Worm (Caenorhabditis elegans) whole organism, L4 larva: ENCODE data around the gene str-20.

Source experiments
- D1046.2 ChIP-seq: fragments of 200-800 bp; sonication (Bioruptor generic); IDR thresholded peaks from 2 replicates; pipeline ENCODE4 v1.3.6; 2022; ENCODE audit warnings: missing genetic modification characterization, missing compliant biosample characterization
- F49E8.2 ChIP-seq: sonication (generic microtip); optimal IDR thresholded peaks from 2 replicates; lab custom pipeline; 2016; ENCODE audit warnings: missing compliant biosample characterization, mild to moderate bottlenecking, missing genetic modification characterization, borderline replicate concordance
- Y105C5A.15 ChIP-seq: fragments of 200-800 bp; sonication (Bioruptor generic); IDR thresholded peaks from 2 replicates; pipeline ENCODE4 v1.3.6; 2022; ENCODE audit warnings: missing genetic modification characterization, missing compliant biosample characterization
- ZK337.2 ChIP-seq: fragments of 200-800 bp; sonication (Bioruptor generic); IDR thresholded peaks from 2 replicates; pipeline ENCODE4 v1.3.6; 2022; ENCODE audit warnings: missing genetic modification reagents, missing genetic modification characterization, missing compliant biosample characterization
- ZK546.5 ChIP-seq, 2 experiments: sonication (generic microtip); optimal IDR thresholded peaks; 2 replicates each; lab custom pipeline; 2017; ENCODE audit warnings: missing biosample characterization in 2 of 2, missing genetic modification characterization in 2 of 2
- aha-1 ChIP-seq: fragments of 150-350 bp; peaks from one replicate; lab custom pipeline; 2014; ENCODE audit warnings: missing biosample characterization, missing genetic modification characterization
- ama-1 ChIP-seq: fragments of 150-350 bp; optimal IDR thresholded peaks from 2 replicates; lab custom pipeline; 2014; ENCODE audit warnings: inconsistent platforms, mixed read lengths
- arid-1 ChIP-seq: fragments of 200-800 bp; sonication (Bioruptor generic); conservative IDR thresholded peaks from 2 replicates; pipeline ENCODE4 v1.3.6; 2022; ENCODE audit warnings: missing genetic modification reagents, missing genetic modification characterization, missing compliant biosample characterization
- attf-4 ChIP-seq: sonication (generic microtip); optimal IDR thresholded peaks from 3 replicates; lab custom pipeline; 2017; ENCODE audit warnings: missing biosample characterization, missing genetic modification characterization
- ceh-62 ChIP-seq: sonication (generic microtip); optimal IDR thresholded peaks from 2 replicates; lab custom pipeline; 2017; ENCODE audit warnings: missing biosample characterization, missing genetic modification characterization
- ceh-82 ChIP-seq: sonication (generic microtip); optimal IDR thresholded peaks from 2 replicates; lab custom pipeline; 2017; ENCODE audit warnings: missing biosample characterization, missing genetic modification characterization
- ctbp-1 ChIP-seq: fragments of 200-800 bp; sonication (Bioruptor generic); IDR thresholded peaks from 2 replicates; pipeline ENCODE4 v1.3.6; 2022; ENCODE audit warnings: missing genetic modification reagents, missing genetic modification characterization, missing compliant biosample characterization
- daf-19 ChIP-seq: fragments of 200-800 bp; sonication (Bioruptor generic); conservative IDR thresholded peaks from 2 replicates; pipeline ENCODE4 v1.3.6; 2022; ENCODE audit warnings: missing genetic modification characterization, missing compliant biosample characterization
- dmd-6 ChIP-seq: fragments of 200-800 bp; sonication (Bioruptor generic); IDR thresholded peaks from 2 replicates; pipeline ENCODE4 v1.3.6; 2022; ENCODE audit warnings: missing genetic modification reagents, missing genetic modification characterization, missing compliant biosample characterization
- dpl-1 ChIP-seq: fragments of 150-350 bp; optimal IDR thresholded peaks from 2 replicates; lab custom pipeline; 2014; ENCODE audit warnings: missing biosample characterization, missing genetic modification reagents, missing genetic modification characterization
- dve-1 ChIP-seq: sonication (generic microtip); optimal IDR thresholded peaks from 2 replicates; lab custom pipeline; 2017; ENCODE audit warnings: antibody characterized with exemption, mild to moderate bottlenecking, missing genetic modification characterization, missing compliant biosample characterization; ENCODE audit not compliant: insufficient read depth
- fkh-10 ChIP-seq: fragments of 150-350 bp; optimal IDR thresholded peaks from 2 replicates; lab custom pipeline; 2014; ENCODE audit warnings: missing biosample characterization, missing genetic modification reagents, missing genetic modification characterization
- fos-1 ChIP-seq: fragments of 150-350 bp; optimal IDR thresholded peaks from 2 replicates; lab custom pipeline; 2014; ENCODE audit warnings: missing biosample characterization, missing genetic modification characterization
- hmg-1.1 ChIP-seq: fragments of 200-800 bp; sonication (Bioruptor generic); IDR thresholded peaks from 2 replicates; pipeline ENCODE4 v1.3.6; 2022; ENCODE audit warnings: missing genetic modification reagents, missing genetic modification characterization, missing compliant biosample characterization
- jun-1 ChIP-seq: fragments of 150-350 bp; optimal IDR thresholded peaks from 2 replicates; lab custom pipeline; 2014; ENCODE audit warnings: missing biosample characterization, missing genetic modification reagents, missing genetic modification characterization
- lim-7 ChIP-seq: fragments of 200-800 bp; sonication (Bioruptor generic); IDR thresholded peaks from 2 replicates; pipeline ENCODE4 v1.3.6; 2022; ENCODE audit warnings: missing genetic modification characterization, missing compliant biosample characterization
- lin-1 ChIP-seq: fragments of 200-800 bp; sonication (Bioruptor generic); IDR thresholded peaks from 2 replicates; pipeline ENCODE4 v1.3.6; 2022; ENCODE audit warnings: missing genetic modification reagents, missing genetic modification characterization, missing compliant biosample characterization
- lin-13 ChIP-seq: fragments of 150-350 bp; optimal IDR thresholded peaks from 2 replicates; lab custom pipeline; 2014; ENCODE audit warnings: missing biosample characterization, missing genetic modification reagents, missing genetic modification characterization
- lin-29 ChIP-seq: fragments of 200-800 bp; sonication (Bioruptor generic); IDR thresholded peaks from 2 replicates; pipeline ENCODE4 v1.3.6; 2022; ENCODE audit warnings: missing genetic modification reagents, missing genetic modification characterization, missing compliant biosample characterization
- lin-38 ChIP-seq: fragments of 200-800 bp; sonication (Bioruptor generic); IDR thresholded peaks from 2 replicates; pipeline ENCODE4 v1.3.6; 2022; ENCODE audit warnings: missing genetic modification reagents, missing genetic modification characterization, missing compliant biosample characterization
- madf-5 ChIP-seq, 2 experiments: fragments of 200-800 bp; sonication (Bioruptor generic); IDR thresholded peaks; 2 replicates each; pipeline ENCODE4 v1.3.6; 2022; ENCODE audit warnings: missing compliant biosample characterization in 2 of 2, missing genetic modification characterization in 2 of 2
- mdl-1 ChIP-seq, 2 experiments: fragments of 150-350 bp in 1 of 2; sonication (generic microtip) in 1 of 2; optimal IDR thresholded peaks; 2 replicates each; lab custom pipeline; 2014 to 2017; ENCODE audit warnings: missing biosample characterization in 2 of 2, missing genetic modification characterization in 2 of 2
- mdt-29 ChIP-seq: fragments of 200-800 bp; sonication (Bioruptor generic); IDR thresholded peaks from 2 replicates; pipeline ENCODE4 v1.3.6; 2022; ENCODE audit warnings: missing genetic modification reagents, missing genetic modification characterization, missing compliant biosample characterization
- mep-1 ChIP-seq: fragments of 150-350 bp; sonication (generic microtip); optimal IDR thresholded peaks from 3 replicates; lab custom pipeline; 2014; ENCODE audit warnings: missing biosample characterization, missing genetic modification characterization
- mes-2 ChIP-seq: sonication (generic microtip); optimal IDR thresholded peaks from 2 replicates; lab custom pipeline; 2016; ENCODE audit warnings: missing genotype, mild to moderate bottlenecking, missing genetic modification characterization, missing compliant biosample characterization; ENCODE audit not compliant: poor library complexity, severe bottlenecking
- mxl-3 ChIP-seq: fragments of 200-800 bp; sonication (Bioruptor generic); optimal IDR thresholded peaks from 2 replicates; lab custom pipeline; 2018; ENCODE audit warnings: mild to moderate bottlenecking, missing genetic modification characterization, missing compliant biosample characterization
- nhr-10 ChIP-seq: fragments of 150-350 bp; optimal IDR thresholded peaks from 2 replicates; lab custom pipeline; 2014; ENCODE audit warnings: missing biosample characterization, missing genetic modification characterization
- nhr-102 ChIP-seq: sonication (generic microtip); optimal IDR thresholded peaks from 2 replicates; lab custom pipeline; 2016; ENCODE audit warnings: mild to moderate bottlenecking, missing genetic modification characterization, moderate library complexity, missing compliant biosample characterization
- nhr-237 ChIP-seq: sonication (generic microtip); optimal IDR thresholded peaks from 2 replicates; lab custom pipeline; 2017; ENCODE audit warnings: missing biosample characterization, missing genetic modification characterization
- nhr-25 ChIP-seq: sonication (generic microtip); optimal IDR thresholded peaks from 2 replicates; lab custom pipeline; 2017; ENCODE audit warnings: missing genetic modification characterization, mild to moderate bottlenecking, missing compliant biosample characterization, antibody characterized with exemption, moderate library complexity, borderline replicate concordance; ENCODE audit not compliant: insufficient read depth
- nhr-41 ChIP-seq: fragments of 200-800 bp; sonication (Bioruptor generic); IDR thresholded peaks from 2 replicates; pipeline ENCODE4 v1.3.6; 2022; ENCODE audit warnings: missing genetic modification reagents, missing genetic modification characterization, missing compliant biosample characterization
- nhr-42 ChIP-seq: fragments of 200-800 bp; sonication (Bioruptor generic); IDR thresholded peaks from 2 replicates; pipeline ENCODE4 v1.3.6; 2022; ENCODE audit warnings: missing genetic modification characterization, missing compliant biosample characterization
- nhr-48 ChIP-seq: sonication (generic microtip); optimal IDR thresholded peaks from 2 replicates; lab custom pipeline; 2016; ENCODE audit warnings: mild to moderate bottlenecking, missing genetic modification characterization, missing compliant biosample characterization
- nhr-6 ChIP-seq: fragments of 150-350 bp; optimal IDR thresholded peaks from 2 replicates; lab custom pipeline; 2014; ENCODE audit warnings: missing biosample characterization, missing genetic modification characterization
- nhr-77 ChIP-seq: fragments of 150-350 bp; optimal IDR thresholded peaks from 2 replicates; lab custom pipeline; 2014; ENCODE audit warnings: missing biosample characterization, missing genetic modification characterization
- pha-4 ChIP-seq, 2 experiments: fragments of 150-350 bp in 1 of 2; fragments of 200-800 bp in 1 of 2; sonication (Bioruptor generic) in 1 of 2; IDR thresholded peaks in 1 of 2; optimal IDR thresholded peaks in 1 of 2; 2 replicates each; pipeline versions ENCODE4 v1.3.6 to Lab custom; 2014 to 2022; ENCODE audit warnings: missing genetic modification characterization in 2 of 2, missing genetic modification reagents in 2 of 2, missing biosample characterization in 1 of 2, missing compliant biosample characterization in 1 of 2
- pqm-1 ChIP-seq: sonication (generic microtip); optimal IDR thresholded peaks from 2 replicates; lab custom pipeline; 2017; ENCODE audit warnings: missing biosample characterization, missing genetic modification characterization
- saeg-2 ChIP-seq: fragments of 200-800 bp; sonication (Bioruptor generic); IDR thresholded peaks from 2 replicates; pipeline ENCODE4 v1.3.6; 2022; ENCODE audit warnings: missing genetic modification reagents, missing genetic modification characterization, missing compliant biosample characterization
- spr-3 ChIP-seq: fragments of 200-800 bp; sonication (Bioruptor generic); optimal IDR thresholded peaks from 2 replicates; lab custom pipeline; 2018; ENCODE audit warnings: mild to moderate bottlenecking, missing genetic modification characterization, missing compliant biosample characterization
- tra-1 ChIP-seq: fragments of 200-800 bp; sonication (Bioruptor generic); IDR thresholded peaks from 2 replicates; pipeline ENCODE4 v1.3.6; 2022; ENCODE audit warnings: missing genetic modification reagents, missing genetic modification characterization, missing compliant biosample characterization
- unc-39 ChIP-seq: sonication (generic microtip); optimal IDR thresholded peaks from 2 replicates; lab custom pipeline; 2017; ENCODE audit warnings: missing biosample characterization, missing genetic modification characterization
- zfp-2 ChIP-seq: sonication (generic microtip); optimal IDR thresholded peaks from 2 replicates; lab custom pipeline; 2016; ENCODE audit warnings: mild to moderate bottlenecking, missing genetic modification characterization, missing compliant biosample characterization
- zfp-3 ChIP-seq: fragments of 200-800 bp; sonication (Bioruptor generic); conservative IDR thresholded peaks from 2 replicates; pipeline ENCODE4 v1.3.6; 2022; ENCODE audit warnings: missing genetic modification reagents, missing genetic modification characterization, missing compliant biosample characterization
- zip-2 ChIP-seq: fragments of 150-350 bp; optimal IDR thresholded peaks from 2 replicates; lab custom pipeline; 2014; ENCODE audit warnings: missing biosample characterization, missing genetic modification characterization
- ztf-11 ChIP-seq: fragments of 150-350 bp; optimal IDR thresholded peaks from 2 replicates; lab custom pipeline; 2014; ENCODE audit warnings: missing biosample characterization, missing genetic modification characterization

The str-20 gene

ce11 chrV:724946-725806, 31.1 kb upstream of the str-20 start (continued):
- TF ChIP-seq ctbp-1 (GFP tag; lab: Robert Waterston, UW), result no peak
- no peak for TF ChIP-seq nhr-10 (tag; lab: Kevin White, UChicago)
- TF ChIP-seq nhr-25 (tag; lab: Kevin White, UChicago), result no peak
- TF ChIP-seq dmd-6 (GFP tag; lab: Robert Waterston, UW), result no peak
- no peak for TF ChIP-seq nhr-77 (tag; lab: Kevin White, UChicago)
- no peak for TF ChIP-seq ztf-11 (tag; lab: Kevin White, UChicago)
- no peak for TF ChIP-seq mdt-29
- no peak for TF ChIP-seq lin-13 (GFP tag; lab: Kevin White, UChicago)
- TF ChIP-seq lin-1, result no peak
- no peak for TF ChIP-seq ceh-82
- TF ChIP-seq jun-1 (tag; lab: Kevin White, UChicago), result no peak
- TF ChIP-seq F49E8.2, result no peak
- peak in 1 of 2 experiments; percentile 4 for TF ChIP-seq mdl-1 (tag; optimal IDR thresholded peaks at IDR 0.05; lab: Kevin White, UChicago)
- TF ChIP-seq attf-4 (tag; lab: Kevin White, UChicago), result no peak
- no peak for TF ChIP-seq nhr-42 (GFP tag; lab: Robert Waterston, UW)
- no peak for TF ChIP-seq mxl-3 (GFP tag; lab: Kevin White, UChicago)
- no peak for TF ChIP-seq unc-39
- no peak for TF ChIP-seq nhr-41 (GFP tag; lab: Robert Waterston, UW)
- TF ChIP-seq zfp-2 (tag; lab: Kevin White, UChicago), result no peak
- no peak; the same call in 1 of the 2 replicates for TF ChIP-seq pha-4 (GFP tag; IDR thresholded peaks at IDR 0.05; lab: Robert Waterston, UW)
- no peak for TF ChIP-seq pha-4 (tag; optimal IDR thresholded peaks at IDR 0.05; lab: Kevin White, UChicago)
- no peak for TF ChIP-seq ceh-62 (tag; lab: Kevin White, UChicago)
- TF ChIP-seq hmg-1.1, result no peak
- no peak for TF ChIP-seq fos-1 (tag; lab: Kevin White, UChicago)
- TF ChIP-seq mes-2 (tag; lab: Kevin White, UChicago), result peak; percentile 62
- no peak for TF ChIP-seq ZK546.5 (tag; optimal IDR thresholded peaks at IDR 0.05; lab: Kevin White, UChicago)
- no peak for TF ChIP-seq nhr-102 (tag; lab: Kevin White, UChicago)
- peak; percentile 96 for TF ChIP-seq ama-1 (lab: Kevin White, UChicago)
- TF ChIP-seq aha-1, result peak; percentile 81
- no peak for TF ChIP-seq lim-7 (GFP tag; lab: Robert Waterston, UW)
- no peak for TF ChIP-seq nhr-48 (tag; lab: Kevin White, UChicago)
- no peak for TF ChIP-seq D1046.2 (GFP tag; lab: Robert Waterston, UW)
- TF ChIP-seq spr-3 (GFP tag; lab: Kevin White, UChicago), result no peak
- TF ChIP-seq nhr-6, result peak; percentile 49
- TF ChIP-seq arid-1, result 0 out of 2 replicates have a peak, but pooled peaks have one; percentile 12
- TF ChIP-seq dpl-1, result no peak
- TF ChIP-seq zip-2 (tag; lab: Kevin White, UChicago), result no peak
- no peak for TF ChIP-seq daf-19 (GFP tag; lab: Robert Waterston, UW)
- no peak for TF ChIP-seq lin-29 (GFP tag; lab: Robert Waterston, UW)
- no peak for TF ChIP-seq saeg-2 (GFP tag; lab: Robert Waterston, UW)
- TF ChIP-seq Y105C5A.15 (GFP tag; lab: Robert Waterston, UW), result no peak
- TF ChIP-seq dve-1 (tag; lab: Kevin White, UChicago), result peak; percentile 12
- TF ChIP-seq fkh-10 (GFP tag; lab: Kevin White, UChicago), result no peak
- no peak for TF ChIP-seq ZK337.2
- no peak for TF ChIP-seq tra-1 (GFP tag; lab: Robert Waterston, UW)
- TF ChIP-seq zfp-3 (GFP tag; lab: Robert Waterston, UW), result no peak; the same call in 1 of the 2 replicates
- no peak for TF ChIP-seq lin-38
- no peak for TF ChIP-seq madf-5 (GFP tag; IDR thresholded peaks at IDR 0.05; lab: Robert Waterston, UW)
- TF ChIP-seq nhr-237 (tag; lab: Kevin White, UChicago), result no peak
- TF ChIP-seq pqm-1 (tag; lab: Kevin White, UChicago), result no peak
- no peak for TF ChIP-seq mep-1 (tag; lab: Kevin White, UChicago)
